Fruit fly (Drosophila melanogaster) whole organism, prepupa: Measurements from ENCODE around the gene CG31221.
A peak's percentile ranks its signal among the peaks of the same experiment; 100 is the strongest.

ENCODE experiments used
- Blimp-1 ChIP-seq: fragments of 200-800 bp; sonication (Bioruptor generic); optimal IDR thresholded peaks from 3 replicates; lab custom pipeline; 2017; ENCODE audit warnings: missing biosample characterization, missing genetic modification characterization, mild to moderate bottlenecking, moderate library complexity, missing genetic modification reagents
- CG10669 ChIP-seq: fragments of 200-800 bp; sonication (Bioruptor generic); optimal IDR thresholded peaks from 3 replicates; lab custom pipeline; 2018; ENCODE audit warnings: missing biosample characterization, mild to moderate bottlenecking, missing genetic modification characterization, moderate library complexity
- CG11294 ChIP-seq: fragments of 200-800 bp; sonication (Bioruptor generic); IDR thresholded peaks from 2 replicates; pipeline ENCODE4 v1.3.6; 2022; ENCODE audit warnings: missing biosample characterization, missing genetic modification characterization
- CG11902 ChIP-seq: fragments of 200-800 bp; sonication (Bioruptor generic); optimal IDR thresholded peaks from 3 replicates; lab custom pipeline; 2016; ENCODE audit warnings: missing biosample characterization, missing genetic modification characterization
- CG15336 ChIP-seq: fragments of 200-800 bp; sonication (Bioruptor generic); IDR thresholded peaks from 2 replicates; pipeline ENCODE4 v1.3.6; 2022; ENCODE audit warnings: missing biosample characterization, missing genetic modification characterization
- CG1621 ChIP-seq: fragments of 200-800 bp; sonication (Bioruptor generic); optimal IDR thresholded peaks from 3 replicates; lab custom pipeline; 2018; ENCODE audit warnings: missing biosample characterization, mild to moderate bottlenecking, missing genetic modification characterization
- CG16779 ChIP-seq: fragments of 200-800 bp; sonication (Bioruptor generic); optimal IDR thresholded peaks from 3 replicates; lab custom pipeline; 2017; ENCODE audit warnings: missing biosample characterization, mild to moderate bottlenecking, missing genetic modification characterization
- CG3032 ChIP-seq: fragments of 200-800 bp; optimal IDR thresholded peaks from 2 replicates; lab custom pipeline; 2019; ENCODE audit warnings: missing biosample characterization, mild to moderate bottlenecking, missing genetic modification characterization, moderate library complexity
- CG31627 ChIP-seq: fragments of 200-800 bp; sonication (Bioruptor generic); optimal IDR thresholded peaks from 3 replicates; lab custom pipeline; 2016; ENCODE audit warnings: missing biosample characterization, missing genetic modification characterization
- CG32006 ChIP-seq: fragments of 200-800 bp; sonication (Bioruptor generic); optimal IDR thresholded peaks from 3 replicates; lab custom pipeline; 2017; ENCODE audit warnings: missing biosample characterization, mild to moderate bottlenecking, missing genetic modification characterization
- CG3919 ChIP-seq: fragments of 200-800 bp; sonication (Bioruptor generic); optimal IDR thresholded peaks from 3 replicates; lab custom pipeline; 2016; ENCODE audit warnings: missing biosample characterization, missing genetic modification characterization
- CG4318 ChIP-seq: fragments of 200-800 bp; sonication (Bioruptor generic); optimal IDR thresholded peaks from 3 replicates; lab custom pipeline; 2017; ENCODE audit warnings: missing biosample characterization, mild to moderate bottlenecking, missing genetic modification characterization
- CG6163 ChIP-seq: fragments of 200-800 bp; sonication (Bioruptor generic); IDR thresholded peaks from 3 replicates; pipeline ENCODE4 v1.3.6; 2022; ENCODE audit warnings: missing biosample characterization, missing genetic modification characterization
- CG6276 ChIP-seq: fragments of 200-800 bp; sonication (Bioruptor generic); optimal IDR thresholded peaks from 2 replicates; lab custom pipeline; 2017; ENCODE audit warnings: missing biosample characterization, mild to moderate bottlenecking, missing genetic modification characterization
- CG6792 ChIP-seq: fragments of 200-800 bp; sonication (Bioruptor generic); optimal IDR thresholded peaks from 3 replicates; lab custom pipeline; 2016; ENCODE audit warnings: missing biosample characterization, missing genetic modification characterization
- CG6854 ChIP-seq: fragments of 200-800 bp; sonication (Bioruptor generic); optimal IDR thresholded peaks from 2 replicates; lab custom pipeline; 2017; ENCODE audit warnings: missing biosample characterization, mild to moderate bottlenecking, missing genetic modification characterization
- CG8119 ChIP-seq: fragments of 200-800 bp; sonication (Bioruptor generic); IDR thresholded peaks from 3 replicates; pipeline ENCODE4 v1.3.6; 2022; ENCODE audit warnings: missing biosample characterization, missing genetic modification characterization
- CG8632 ChIP-seq: fragments of 200-800 bp; sonication (Bioruptor generic); optimal IDR thresholded peaks from 3 replicates; lab custom pipeline; 2016; ENCODE audit warnings: missing biosample characterization, missing genetic modification characterization
- CG9139 ChIP-seq: fragments of 200-800 bp; sonication (Bioruptor generic); optimal IDR thresholded peaks from 3 replicates; lab custom pipeline; 2017; ENCODE audit warnings: missing biosample characterization, mild to moderate bottlenecking, missing genetic modification characterization
- Eip78C ChIP-seq: fragments of 200-800 bp; sonication (Bioruptor generic); peaks from one replicate; lab custom pipeline; 2016; ENCODE audit warnings: missing biosample characterization, missing genetic modification characterization
- Eip93F ChIP-seq: fragments of 200-800 bp; sonication (Bioruptor generic); optimal IDR thresholded peaks from 2 replicates; lab custom pipeline; 2016; ENCODE audit warnings: missing biosample characterization, mild to moderate bottlenecking, missing genetic modification characterization
- Ets21C ChIP-seq: fragments of 200-800 bp; sonication (Bioruptor generic); optimal IDR thresholded peaks from 3 replicates; lab custom pipeline; 2016; ENCODE audit warnings: missing biosample characterization, missing genetic modification characterization
- Ets96B ChIP-seq: fragments of 200-800 bp; optimal IDR thresholded peaks from 2 replicates; lab custom pipeline; 2019; ENCODE audit warnings: missing biosample characterization, mild to moderate bottlenecking, missing genetic modification characterization, moderate library complexity
- Hr38 ChIP-seq: sonication (Bioruptor generic); optimal IDR thresholded peaks from 2 replicates; lab custom pipeline; 2016; ENCODE audit warnings: missing biosample characterization, missing genetic modification characterization
- Hr39 ChIP-seq: fragments of 200-800 bp; sonication (Bioruptor generic); optimal IDR thresholded peaks from 2 replicates; lab custom pipeline; 2016; ENCODE audit warnings: missing biosample characterization, missing genetic modification characterization
- Hr4 ChIP-seq: fragments of 200-800 bp; sonication (Bioruptor generic); optimal IDR thresholded peaks from 3 replicates; lab custom pipeline; 2016; ENCODE audit warnings: missing biosample characterization, missing genetic modification characterization
- Lpt ChIP-seq: fragments of 200-800 bp; sonication (Bioruptor generic); optimal IDR thresholded peaks from 3 replicates; lab custom pipeline; 2016; ENCODE audit warnings: missing biosample characterization, missing genetic modification characterization
- Met ChIP-seq: fragments of 200-800 bp; sonication (Bioruptor generic); optimal IDR thresholded peaks from 3 replicates; lab custom pipeline; 2016; ENCODE audit warnings: missing biosample characterization, missing genetic modification characterization
- Smox ChIP-seq: fragments of 200-800 bp; sonication (Bioruptor generic); optimal IDR thresholded peaks from 3 replicates; lab custom pipeline; 2016; ENCODE audit warnings: missing biosample characterization, missing genetic modification characterization
- Sox102F ChIP-seq: fragments of 200-800 bp; sonication (Bioruptor generic); optimal IDR thresholded peaks from 2 replicates; lab custom pipeline; 2016; ENCODE audit warnings: missing biosample characterization, mild to moderate bottlenecking, missing genetic modification characterization
- acj6 ChIP-seq: fragments of 200-800 bp; sonication (Bioruptor generic); optimal IDR thresholded peaks from 3 replicates; lab custom pipeline; 2016; ENCODE audit warnings: missing biosample characterization, missing genetic modification characterization
- cyc ChIP-seq: fragments of 200-800 bp; sonication (Bioruptor generic); optimal IDR thresholded peaks from 3 replicates; lab custom pipeline; 2016; ENCODE audit warnings: missing biosample characterization, missing genetic modification characterization
- dac ChIP-seq: fragments of 200-800 bp; sonication (Bioruptor generic); optimal IDR thresholded peaks from 2 replicates; lab custom pipeline; 2017; ENCODE audit warnings: missing biosample characterization, mild to moderate bottlenecking, missing genetic modification characterization
- dsx ChIP-seq: fragments of 200-800 bp; optimal IDR thresholded peaks from 3 replicates; lab custom pipeline; 2019; ENCODE audit warnings: missing biosample characterization, mild to moderate bottlenecking, missing genetic modification characterization, moderate library complexity; ENCODE audit not compliant: poor library complexity, severe bottlenecking
- eg ChIP-seq: fragments of 200-800 bp; sonication (Bioruptor generic); IDR thresholded peaks from 3 replicates; pipeline ENCODE4 v1.3.6; 2022; ENCODE audit warnings: missing biosample characterization, missing genetic modification characterization
- esn ChIP-seq: fragments of 200-800 bp; sonication (Bioruptor generic); optimal IDR thresholded peaks from 2 replicates; lab custom pipeline; 2016; ENCODE audit warnings: missing biosample characterization, mild to moderate bottlenecking, missing genetic modification characterization, moderate library complexity
- fd59A ChIP-seq: fragments of 200-800 bp; sonication (Bioruptor generic); optimal IDR thresholded peaks from 2 replicates; lab custom pipeline; 2017; ENCODE audit warnings: missing biosample characterization, mild to moderate bottlenecking, missing genetic modification characterization, missing genetic modification reagents
- fd85E ChIP-seq: fragments of 200-800 bp; sonication (Bioruptor generic); optimal IDR thresholded peaks from 3 replicates; lab custom pipeline; 2016; ENCODE audit warnings: missing biosample characterization, missing genetic modification characterization
- fkh ChIP-seq: fragments of 200-800 bp; sonication (Bioruptor generic); optimal IDR thresholded peaks from 3 replicates; lab custom pipeline; 2017; ENCODE audit warnings: missing biosample characterization, mild to moderate bottlenecking, missing genetic modification characterization, moderate library complexity
- net ChIP-seq: fragments of 200-800 bp; sonication (Bioruptor generic); optimal IDR thresholded peaks from 3 replicates; lab custom pipeline; 2016; ENCODE audit warnings: missing biosample characterization, missing genetic modification characterization
- salr ChIP-seq, 2 experiments: fragments of 200-800 bp; sonication (Bioruptor generic); optimal IDR thresholded peaks; 3 replicates each; lab custom pipeline; 2016 to 2018; ENCODE audit warnings: missing biosample characterization in 2 of 2, missing genetic modification characterization in 2 of 2, mild to moderate bottlenecking in 1 of 2
- ss ChIP-seq, 2 experiments: fragments of 200-800 bp; sonication (Bioruptor generic); optimal IDR thresholded peaks; 2 replicates in 1 of 2; 3 replicates in 1 of 2; lab custom pipeline; 2017 to 2018; ENCODE audit warnings: mild to moderate bottlenecking in 2 of 2, missing biosample characterization in 2 of 2, missing genetic modification characterization in 2 of 2, moderate library complexity in 1 of 2
- svp ChIP-seq: fragments of 200-800 bp; sonication (Bioruptor generic); peaks from one replicate; lab custom pipeline; 2016; ENCODE audit warnings: missing biosample characterization, missing genetic modification characterization
- vri ChIP-seq: fragments of 200-800 bp; sonication (Bioruptor generic); optimal IDR thresholded peaks from 3 replicates; lab custom pipeline; 2016; ENCODE audit warnings: missing biosample characterization, mild to moderate bottlenecking, missing genetic modification characterization

The CG31221 gene

dm6 chr3R:19492400-19492799, 79.9 kb downstream of the CG31221 start:
- TF ChIP-seq vri (GFP tag; lab: Kevin White, UChicago), result no peak
- TF ChIP-seq Eip93F (GFP tag; lab: Kevin White, UChicago), result no peak
- TF ChIP-seq Blimp-1 (GFP tag; lab: Kevin White, UChicago), result no peak
- TF ChIP-seq CG10669 (GFP tag; lab: Kevin White, UChicago), result peak; percentile 17
- no peak for TF ChIP-seq CG31627
- TF ChIP-seq fd85E (GFP tag; lab: Kevin White, UChicago), result no peak
- peak; percentile 71 for TF ChIP-seq Eip78C
- TF ChIP-seq fd59A, result peak; percentile 4
- TF ChIP-seq CG3032 (tag; lab: Kevin White, UChicago), result peak; percentile 35
- TF ChIP-seq CG15336 (GFP tag; lab: Robert Waterston, UW), result 0 out of 2 replicates have a peak, but pooled peaks have one; percentile 18
- peak; percentile 5 for TF ChIP-seq Smox (GFP tag; lab: Kevin White, UChicago)
- peak; percentile 14 for TF ChIP-seq acj6 (GFP tag; lab: Kevin White, UChicago)
- peak; percentile 28 for TF ChIP-seq Ets96B (tag; lab: Kevin White, UChicago)
- TF ChIP-seq Sox102F (GFP tag; lab: Kevin White, UChicago), result no peak
- peak; percentile 23 for TF ChIP-seq CG32006 (GFP tag; lab: Kevin White, UChicago)
- TF ChIP-seq svp, result peak; percentile 55
- TF ChIP-seq, all 60 proteins: peak for 10

DNA sequence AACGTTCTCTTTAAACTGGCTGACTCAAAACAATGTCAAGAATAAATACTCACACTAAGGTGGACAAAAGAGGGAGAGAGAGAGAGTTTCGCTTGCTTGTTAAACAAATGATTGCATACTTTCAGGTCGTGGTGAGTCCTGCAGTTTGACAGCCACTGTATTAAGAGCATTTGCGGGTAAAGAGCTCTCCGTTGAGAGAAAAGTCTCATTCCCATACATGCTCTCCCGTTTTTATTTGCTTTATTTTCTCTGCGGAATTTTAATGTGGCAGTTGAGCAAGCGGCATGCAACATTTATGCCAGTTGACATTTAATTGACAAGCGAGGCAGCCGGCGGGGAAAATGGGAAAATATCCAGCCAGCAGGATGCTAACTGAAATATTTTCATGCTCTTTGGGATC, 82.7 kb downstream of the CG31221 start:
- no peak for TF ChIP-seq Ets21C (GFP tag; lab: Kevin White, UChicago)
- peak in 1 of 2 experiments; percentile 19 for TF ChIP-seq salr (GFP tag; optimal IDR thresholded peaks at IDR 0.05; lab: Kevin White, UChicago)

DNA sequence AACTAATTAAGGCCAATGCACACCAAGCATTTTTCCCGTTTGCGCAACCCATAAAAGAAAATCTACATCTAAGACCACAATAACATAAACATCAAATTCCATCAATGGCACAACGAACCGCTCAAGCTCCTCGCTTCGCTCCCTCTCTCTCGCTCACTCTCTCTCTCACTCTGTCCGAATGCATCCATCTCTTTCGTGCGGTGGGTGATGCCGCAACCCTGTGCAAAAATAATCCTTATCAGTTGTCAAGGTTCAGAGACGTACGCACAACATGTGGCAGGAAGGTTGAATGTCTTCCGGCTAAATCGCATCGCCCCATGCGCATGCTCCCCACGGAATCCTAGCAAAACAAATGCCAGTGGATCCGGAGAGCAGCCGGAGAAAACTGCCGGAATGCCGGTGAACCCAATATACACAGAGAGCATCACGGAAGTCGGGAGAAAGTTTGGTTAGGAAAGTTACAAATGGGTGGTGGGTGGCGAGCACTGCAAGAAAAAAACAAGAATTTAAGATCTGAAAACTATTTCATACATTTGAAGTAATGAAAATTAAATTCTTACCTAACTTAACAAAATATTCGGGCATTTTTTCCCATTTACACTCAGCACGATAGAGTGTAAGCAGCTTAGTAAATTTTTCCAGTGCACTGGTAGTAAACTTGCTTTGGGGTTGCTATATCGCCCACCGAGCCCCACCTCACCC, 86.3 kb downstream of the CG31221 start:
- TF ChIP-seq fkh (GFP tag; lab: Kevin White, UChicago), result peak; percentile 61
- peak; percentile 71 for TF ChIP-seq cyc (GFP tag; lab: Kevin White, UChicago)
- TF ChIP-seq Hr4 (GFP tag; lab: Kevin White, UChicago), result peak; percentile 79
- TF ChIP-seq Eip93F (GFP tag; lab: Kevin White, UChicago), result no peak
- TF ChIP-seq Hr38 (GFP tag; lab: Kevin White, UChicago), result no peak
- TF ChIP-seq CG15336 (GFP tag; lab: Robert Waterston, UW), result peak; percentile 89
- TF ChIP-seq salr (GFP tag; optimal IDR thresholded peaks at IDR 0.05; lab: Kevin White, UChicago), result peak; percentile 60 to 77
- TF ChIP-seq CG3032 (tag; lab: Kevin White, UChicago), result peak; percentile 84
- TF ChIP-seq CG1621, result peak; percentile 77
- peak; percentile 72 for TF ChIP-seq svp
- TF ChIP-seq CG3919 (GFP tag; lab: Kevin White, UChicago), result peak; percentile 85
- TF ChIP-seq CG6276 (GFP tag; lab: Kevin White, UChicago), result peak; percentile 77
- peak; percentile 74 for TF ChIP-seq Hr39 (GFP tag; lab: Kevin White, UChicago)
- TF ChIP-seq fd59A, result peak; percentile 77
- TF ChIP-seq Blimp-1 (GFP tag; lab: Kevin White, UChicago), result peak; percentile 40
- peak; percentile 65 for TF ChIP-seq Met (GFP tag; lab: Kevin White, UChicago)
- peak; percentile 85 for TF ChIP-seq CG8119 (GFP tag; lab: Robert Waterston, UW)
- peak; percentile 21 for TF ChIP-seq fd85E (GFP tag; lab: Kevin White, UChicago)
- peak; percentile 91 for TF ChIP-seq eg
- TF ChIP-seq CG11294 (GFP tag; lab: Robert Waterston, UW), result peak; percentile 83
- TF ChIP-seq CG9139 (GFP tag; lab: Kevin White, UChicago), result peak; percentile 69
- peak; percentile 37 for TF ChIP-seq vri (GFP tag; lab: Kevin White, UChicago)
- TF ChIP-seq CG8632, result peak; percentile 69
- TF ChIP-seq dsx (GFP tag; lab: Kevin White, UChicago), result peak; percentile 76
- TF ChIP-seq CG6854 (GFP tag; lab: Kevin White, UChicago), result peak; percentile 32
- TF ChIP-seq CG4318 (GFP tag; lab: Kevin White, UChicago), result peak; percentile 78
- peak; percentile 77 for TF ChIP-seq CG16779 (tag; lab: Kevin White, UChicago)
- peak; percentile 56 for TF ChIP-seq Sox102F (GFP tag; lab: Kevin White, UChicago)
- peak; percentile 54 for TF ChIP-seq CG11902 (GFP tag; lab: Kevin White, UChicago)
- TF ChIP-seq CG6792 (GFP tag; lab: Kevin White, UChicago), result peak; percentile 83
- TF ChIP-seq net (GFP tag; lab: Kevin White, UChicago), result peak; percentile 71
- peak; percentile 56 for TF ChIP-seq Lpt (GFP tag; lab: Kevin White, UChicago)
- TF ChIP-seq CG10669 (GFP tag; lab: Kevin White, UChicago), result peak; percentile 83
- TF ChIP-seq CG6163 (GFP tag; lab: Robert Waterston, UW), result peak; percentile 91
- TF ChIP-seq CG32006 (GFP tag; lab: Kevin White, UChicago), result peak; percentile 85
- TF ChIP-seq ss (GFP tag; optimal IDR thresholded peaks at IDR 0.05; lab: Kevin White, UChicago), result peak; percentile 69 to 86
- TF ChIP-seq esn, result peak; percentile 73
- TF ChIP-seq Ets96B (tag; lab: Kevin White, UChicago), result peak; percentile 82
- peak; percentile 65 for TF ChIP-seq dac
